Fruit fly (Drosophila melanogaster) whole organism, adult: Measurements from ENCODE around the gene CG14234.

ENCODE experiments used
- CG11617 ChIP-seq: fragments of 200-800 bp; sonication (Bioruptor generic); optimal IDR thresholded peaks from 2 replicates; lab custom pipeline; 2017; ENCODE audit warnings: mild to moderate bottlenecking, missing biosample characterization, missing genetic modification reagents, missing genetic modification characterization
- CG12768 ChIP-seq: fragments of 200-800 bp; sonication (Bioruptor generic); optimal IDR thresholded peaks from 2 replicates; lab custom pipeline; 2017; ENCODE audit warnings: missing biosample characterization, missing genetic modification characterization, mild to moderate bottlenecking, moderate library complexity, missing genetic modification reagents
- CG5204 ChIP-seq: fragments of 200-800 bp; sonication (Bioruptor generic); optimal IDR thresholded peaks from 2 replicates; lab custom pipeline; 2016; ENCODE audit warnings: missing biosample characterization, missing genetic modification characterization
- CG7101 ChIP-seq: fragments of 200-800 bp; sonication (Bioruptor generic); optimal IDR thresholded peaks from 2 replicates; lab custom pipeline; 2018; ENCODE audit warnings: missing biosample characterization, mild to moderate bottlenecking, missing genetic modification characterization, moderate library complexity
- Crg-1 ChIP-seq: fragments of 200-800 bp; sonication (Bioruptor generic); optimal IDR thresholded peaks from 2 replicates; lab custom pipeline; 2016; ENCODE audit warnings: missing biosample characterization, missing genetic modification characterization
- cnc ChIP-seq, 2 experiments: fragments of >200 bp; optimal IDR thresholded peaks; 2 replicates each; lab custom pipeline; 2017
- kay ChIP-seq: fragments of 200-800 bp; sonication (Bioruptor generic); peaks from one replicate; lab custom pipeline; 2016; ENCODE audit warnings: missing biosample characterization, missing genetic modification characterization, borderline replicate concordance
- ovo ChIP-seq: fragments of 200-800 bp; sonication (Bioruptor generic); optimal IDR thresholded peaks from 2 replicates; lab custom pipeline; 2016; ENCODE audit warnings: missing biosample characterization, missing genetic modification characterization
- toe ChIP-seq: fragments of 200-800 bp; sonication (Bioruptor generic); optimal IDR thresholded peaks from 2 replicates; lab custom pipeline; 2016; ENCODE audit warnings: missing biosample characterization, missing genetic modification characterization

DNA sequence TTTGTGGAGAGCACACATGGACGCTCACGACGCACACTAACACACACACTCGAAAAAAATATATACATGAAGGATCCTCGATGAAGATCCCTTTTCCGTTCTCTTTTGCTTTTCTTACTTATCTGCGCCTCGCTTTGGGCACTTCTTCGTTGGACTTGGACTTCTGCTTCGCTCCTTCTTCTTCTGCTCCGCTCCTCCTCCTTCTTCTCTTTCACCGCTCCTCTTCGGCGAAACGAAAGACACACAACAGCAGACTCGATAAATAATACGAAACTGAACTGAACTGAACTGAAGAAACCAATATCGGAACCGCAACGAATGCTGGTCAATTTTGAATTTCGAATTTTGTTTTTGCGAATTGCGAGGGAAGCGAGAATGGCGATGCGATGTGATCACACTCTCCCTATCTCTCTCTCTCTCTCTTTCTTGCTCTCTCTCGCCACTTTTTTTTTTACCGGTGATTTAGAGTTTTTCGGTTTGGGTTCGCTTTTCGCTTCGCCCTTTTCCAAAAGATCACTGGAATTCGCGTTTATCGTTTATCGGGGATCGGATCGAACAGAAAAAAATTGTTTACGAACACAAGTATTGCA, 47.5 kb downstream of the CG14234 start:
- TF ChIP-seq cnc (optimal IDR thresholded peaks at IDR 0.05; lab: Kevin White, UChicago) (no peak), Crg-1 (GFP tag; lab: Kevin White, UChicago) (no peak), CG12768 (GFP tag; lab: Kevin White, UChicago) (no peak), toe (GFP tag; lab: Kevin White, UChicago) (no peak), CG11617 (GFP tag; lab: Kevin White, UChicago) (no peak), CG5204 (GFP tag; lab: Kevin White, UChicago) (no peak), ovo (GFP tag; lab: Kevin White, UChicago) (no peak), kay (GFP tag; lab: Kevin White, UChicago) (no peak), CG7101 (tag; lab: Kevin White, UChicago) (no peak)
